ENCODE assay signal across 6 worm cellular contexts in genomic region chrV:6359522-6359921, ce11.
TF ChIP-seq lines count a peak whose summit lies in the region.

No protein-coding gene starts in this region.

TF ChIP-seq in whole organism, L1 larva, 84 proteins besides CTCF, POLR2A, EP300 and RAD21:
- TF ChIP-seq egl-27 (tag; optimal IDR thresholded peaks at IDR 0.05; lab: Kevin White, UChicago) (no peak), grh-1 (GFP tag; IDR thresholded peaks at IDR 0.05; lab: Robert Waterston, UW) (peak; percentile 55; the same call in 1 of the 2 replicates), mef-2 (tag; optimal IDR thresholded peaks at IDR 0.05; lab: Kevin White, UChicago) (no peak), nhr-71 (tag; optimal IDR thresholded peaks at IDR 0.05; lab: Kevin White, UChicago) (peak; percentile 2), lin-14 (GFP tag; optimal IDR thresholded peaks at IDR 0.05; lab: Kevin White, UChicago) (peak; percentile 45), nhr-20 (tag; optimal IDR thresholded peaks at IDR 0.05; lab: Kevin White, UChicago) (peak; percentile 3)

TF ChIP-seq in whole organism, L2 larva, 48 proteins besides CTCF, POLR2A, EP300 and RAD21:
- TF ChIP-seq F13H6.1 (tag; optimal IDR thresholded peaks at IDR 0.05; lab: Kevin White, UChicago) = peak; percentile 92
- TF ChIP-seq fos-1 (tag; optimal IDR thresholded peaks at IDR 0.05; lab: Kevin White, UChicago) = no peak

TF ChIP-seq in whole organism, L3 larva, 47 proteins besides CTCF, POLR2A, EP300 and RAD21:
- TF ChIP-seq pha-4 (tag; optimal IDR thresholded peaks at IDR 0.05; lab: Kevin White, UChicago) (peak; percentile 83), hmg-11 (tag; optimal IDR thresholded peaks at IDR 0.05; lab: Kevin White, UChicago) (no peak), nhr-43 (tag; optimal IDR thresholded peaks at IDR 0.05; lab: Kevin White, UChicago; ENCODE audit: poor library complexity, severe bottlenecking) (no peak), nhr-77 (tag; optimal IDR thresholded peaks at IDR 0.05; lab: Kevin White, UChicago) (no peak)

TF ChIP-seq in whole organism, L4 larva, 104 proteins besides CTCF, POLR2A, EP300 and RAD21:
- peak; percentile 73 for TF ChIP-seq pha-4 (GFP tag; IDR thresholded peaks at IDR 0.05; lab: Robert Waterston, UW)
- TF ChIP-seq pha-4 (tag; optimal IDR thresholded peaks at IDR 0.05; lab: Kevin White, UChicago) = no peak
- TF ChIP-seq mdl-1 (tag; optimal IDR thresholded peaks at IDR 0.05; lab: Kevin White, UChicago) = no peak
TF ChIP-seq in whole organism, L4 larva: peak in this region for 1.

TF ChIP-seq in whole organism, late embryonic, 69 proteins besides CTCF, POLR2A, EP300 and RAD21:
- TF ChIP-seq pax-1 (tag; optimal IDR thresholded peaks at IDR 0.05; lab: Kevin White, UChicago) = no peak
- no peak for TF ChIP-seq rnt-1 (tag; optimal IDR thresholded peaks at IDR 0.05; lab: Kevin White, UChicago)
- no peak for TF ChIP-seq hlh-8 (tag; optimal IDR thresholded peaks at IDR 0.05; lab: Kevin White, UChicago)
- TF ChIP-seq F13H6.1 (tag; optimal IDR thresholded peaks at IDR 0.05; lab: Kevin White, UChicago) = peak; percentile 61
- no peak for TF ChIP-seq ceh-24 (tag; optimal IDR thresholded peaks at IDR 0.05; lab: Kevin White, UChicago)
- no peak for TF ChIP-seq pqm-1 (tag; optimal IDR thresholded peaks at IDR 0.05; lab: Kevin White, UChicago)
- TF ChIP-seq zip-5 (tag; optimal IDR thresholded peaks at IDR 0.05; lab: Kevin White, UChicago) = no peak
- TF ChIP-seq hlh-6 (tag; optimal IDR thresholded peaks at IDR 0.05; lab: Kevin White, UChicago) = no peak
- TF ChIP-seq ztf-16 (tag; optimal IDR thresholded peaks at IDR 0.05; lab: Kevin White, UChicago) = no peak
- TF ChIP-seq fax-1 (tag; optimal IDR thresholded peaks at IDR 0.05; lab: Kevin White, UChicago) = no peak
- no peak for TF ChIP-seq unc-42 (tag; optimal IDR thresholded peaks at IDR 0.05; lab: Kevin White, UChicago)
- TF ChIP-seq pha-4 (tag; optimal IDR thresholded peaks at IDR 0.05; lab: Kevin White, UChicago) = no peak
- no peak for TF ChIP-seq sdc-2 (tag; optimal IDR thresholded peaks at IDR 0.05; lab: Kevin White, UChicago)
- no peak for TF ChIP-seq C08G9.2 (tag; optimal IDR thresholded peaks at IDR 0.05; lab: Kevin White, UChicago)
- TF ChIP-seq elt-4 (tag; optimal IDR thresholded peaks at IDR 0.05; lab: Kevin White, UChicago) = no peak
- peak; percentile 31 for TF ChIP-seq ceh-34 (tag; optimal IDR thresholded peaks at IDR 0.05; lab: Kevin White, UChicago)
- no peak for TF ChIP-seq C38D4.7 (GFP tag; optimal IDR thresholded peaks at IDR 0.05; lab: Kevin White, UChicago)
- TF ChIP-seq ahr-1 (tag; optimal IDR thresholded peaks at IDR 0.05; lab: Kevin White, UChicago) = no peak
- TF ChIP-seq nfya-1 (tag; optimal IDR thresholded peaks at IDR 0.05; lab: Kevin White, UChicago) = no peak
- TF ChIP-seq hlh-30 (tag; optimal IDR thresholded peaks at IDR 0.05; lab: Kevin White, UChicago; ENCODE audit: insufficient read depth) = no peak
- peak; percentile 26 for TF ChIP-seq ceh-18 (tag; optimal IDR thresholded peaks at IDR 0.05; lab: Kevin White, UChicago)
- no peak for TF ChIP-seq ceh-9 (tag; optimal IDR thresholded peaks at IDR 0.05; lab: Kevin White, UChicago)
- no peak for TF ChIP-seq dve-1 (tag; optimal IDR thresholded peaks at IDR 0.05; lab: Kevin White, UChicago)

TF ChIP-seq in whole organism, young adult, 124 proteins besides CTCF, POLR2A, EP300 and RAD21:
- TF ChIP-seq Y67H2A.10 (GFP tag; conservative IDR thresholded peaks at IDR 0.05; lab: Robert Waterston, UW) (no peak), nhr-120 (GFP tag; IDR thresholded peaks at IDR 0.05; lab: Robert Waterston, UW) (no peak), tlf-1 (GFP tag; optimal IDR thresholded peaks at IDR 0.05; lab: Kevin White, UChicago) (no peak), ztf-6 (GFP tag; IDR thresholded peaks at IDR 0.05; lab: Robert Waterston, UW) (no peak), tbp1 (GFP tag; optimal IDR thresholded peaks at IDR 0.05; lab: Kevin White, UChicago) (no peak), ekl-4 (GFP tag; IDR thresholded peaks at IDR 0.05; lab: Robert Waterston, UW) (no peak), egl-44 (GFP tag; IDR thresholded peaks at IDR 0.05; lab: Robert Waterston, UW) (no peak), mcd-1 (GFP tag; IDR thresholded peaks at IDR 0.05; lab: Robert Waterston, UW) (no peak), zfh-2 (GFP tag; conservative IDR thresholded peaks at IDR 0.05; lab: Robert Waterston, UW) (0 out of 2 replicates have a peak, but pooled peaks have one; percentile 27), cebp-1 (GFP tag; IDR thresholded peaks at IDR 0.05; lab: Robert Waterston, UW) (no peak), cebp-1 (tag; optimal IDR thresholded peaks at IDR 0.05; lab: Kevin White, UChicago) (peak; percentile 0)
